Fruit fly (Drosophila melanogaster) whole organism, embryonic: Measurements from ENCODE around the gene CG8159.

Experiments
- CG10565 ChIP-seq: fragments of 200-800 bp; sonication (Bioruptor generic); optimal IDR thresholded peaks from 3 replicates; lab custom pipeline; 2016; ENCODE audit warnings: missing biosample characterization, mild to moderate bottlenecking, missing genetic modification characterization
- CG11504 ChIP-seq: fragments of 200-800 bp; sonication (Bioruptor generic); optimal IDR thresholded peaks from 3 replicates; lab custom pipeline; 2019; ENCODE audit warnings: missing biosample characterization, mild to moderate bottlenecking, missing genetic modification characterization, moderate library complexity
- CG16813 ChIP-seq: fragments of 200-800 bp; sonication (Bioruptor generic); IDR thresholded peaks from 3 replicates; pipeline ENCODE4 v1.3.6; 2022; ENCODE audit warnings: missing biosample characterization, missing genetic modification characterization; ENCODE audit not compliant: partially characterized antibody
- CG30403 ChIP-seq: fragments of 200-800 bp; sonication (Bioruptor generic); optimal IDR thresholded peaks from 3 replicates; lab custom pipeline; 2016; ENCODE audit warnings: missing biosample characterization, missing genetic modification characterization
- CG31388 ChIP-seq: fragments of 200-800 bp; sonication (Bioruptor generic); optimal IDR thresholded peaks from 2 replicates; lab custom pipeline; 2016; ENCODE audit warnings: missing biosample characterization, missing genetic modification characterization
- CG7839 ChIP-seq: fragments of 200-800 bp; sonication (Bioruptor generic); optimal IDR thresholded peaks from 3 replicates; lab custom pipeline; 2018; ENCODE audit warnings: missing biosample characterization, mild to moderate bottlenecking, missing genetic modification characterization, moderate library complexity
- HLH3B ChIP-seq: fragments of 200-800 bp; sonication (Bioruptor generic); IDR thresholded peaks from 2 replicates; pipeline ENCODE4 v1.3.6; 2022; ENCODE audit warnings: missing biosample characterization, missing genetic modification characterization
- chif ChIP-seq, 2 experiments: fragments of 200-800 bp; sonication (Bioruptor generic); optimal IDR thresholded peaks; 3 replicates each; lab custom pipeline; 2016; ENCODE audit warnings: missing biosample characterization in 2 of 2, missing genetic modification characterization in 2 of 2
- gce ChIP-seq: fragments of 200-800 bp; sonication (Bioruptor generic); IDR thresholded peaks from 3 replicates; pipeline ENCODE4 v1.3.6; 2022; ENCODE audit warnings: missing biosample characterization, missing genetic modification characterization
- gt ChIP-seq: fragments of 200-800 bp; sonication (Bioruptor generic); IDR thresholded peaks from 2 replicates; pipeline ENCODE4 v1.3.6; 2022; ENCODE audit warnings: missing biosample characterization, missing genetic modification characterization
- h ChIP-seq: fragments of >200 bp; optimal IDR thresholded peaks from 2 replicates; lab custom pipeline; 2017
- psq ChIP-seq: fragments of 200-800 bp; sonication (Bioruptor generic); optimal IDR thresholded peaks from 2 replicates; lab custom pipeline; 2017; ENCODE audit warnings: missing biosample characterization, missing genetic modification characterization

DNA sequence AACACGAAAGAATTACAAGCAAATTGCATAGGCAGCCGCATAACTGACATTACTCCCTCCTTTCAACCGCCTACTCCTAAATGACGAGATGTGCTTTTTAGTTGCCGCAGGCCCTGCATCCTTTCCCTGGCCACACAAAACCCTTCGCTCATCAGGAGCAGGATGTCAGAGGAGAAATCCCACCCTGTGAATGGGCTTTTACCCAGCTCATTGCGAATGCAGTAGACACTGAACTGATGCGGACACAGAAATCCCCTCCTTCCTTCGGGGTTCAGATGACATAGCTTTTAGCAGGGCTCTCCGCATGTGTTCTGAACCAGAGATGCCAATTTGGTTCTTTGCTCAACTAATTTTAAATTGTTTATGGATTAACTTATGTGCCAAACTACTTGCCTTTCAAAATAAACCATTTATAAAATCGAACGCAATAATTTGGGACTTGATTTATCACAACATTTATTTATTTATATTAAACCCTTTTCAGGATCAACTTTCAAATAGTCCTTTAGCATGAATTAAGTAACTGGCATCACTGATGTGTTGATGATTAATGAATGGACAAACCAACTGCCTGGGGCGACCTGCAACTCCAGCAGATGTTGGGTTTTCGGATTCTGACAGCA, 12.6 kb downstream of the CG8159 start:
- no peak for TF ChIP-seq gt (GFP tag; lab: Robert Waterston, UW)
- no peak for TF ChIP-seq CG16813 (GFP tag; lab: Robert Waterston, UW)
- TF ChIP-seq gce (GFP tag; lab: Robert Waterston, UW), result no peak
- no peak for TF ChIP-seq CG10565
- no peak for TF ChIP-seq CG11504 (tag; lab: Kevin White, UChicago)
- no peak for TF ChIP-seq psq (GFP tag; lab: Kevin White, UChicago)
- TF ChIP-seq CG7839 (tag; lab: Kevin White, UChicago), result no peak
- TF ChIP-seq CG30403 (GFP tag; lab: Kevin White, UChicago), result no peak
- TF ChIP-seq CG31388 (GFP tag; lab: Kevin White, UChicago), result no peak
- no peak for TF ChIP-seq h (lab: Kevin White, UChicago)
- no peak for TF ChIP-seq HLH3B
- TF ChIP-seq chif (GFP tag; optimal IDR thresholded peaks at IDR 0.05; lab: Kevin White, UChicago), result no peak
